Fruit fly (Drosophila melanogaster) whole organism, embryonic: ENCODE data around the gene CG5641.

Source experiments
- Abd-B ChIP-seq: fragments of 200-800 bp; sonication (Bioruptor generic); optimal IDR thresholded peaks from 2 replicates; lab custom pipeline; 2018; ENCODE audit warnings: missing biosample characterization, mild to moderate bottlenecking, missing genetic modification characterization, moderate library complexity
- Asciz ChIP-seq: fragments of 200-800 bp; sonication (Bioruptor generic); optimal IDR thresholded peaks from 2 replicates; lab custom pipeline; 2017; ENCODE audit warnings: missing biosample characterization, mild to moderate bottlenecking, missing genetic modification characterization, missing genetic modification reagents
- Atf6 ChIP-seq: fragments of 200-800 bp; sonication (Bioruptor generic); IDR thresholded peaks from 2 replicates; pipeline ENCODE4 v1.3.6; 2022; ENCODE audit warnings: missing biosample characterization, missing genetic modification characterization
- CG1024 ChIP-seq: fragments of 200-800 bp; sonication (Bioruptor generic); IDR thresholded peaks from 2 replicates; pipeline ENCODE4 v1.3.6; 2022; ENCODE audit warnings: missing biosample characterization, missing genetic modification characterization
- CG11247 ChIP-seq: fragments of 200-800 bp; sonication (Bioruptor generic); IDR thresholded peaks from 2 replicates; pipeline ENCODE4 v1.3.6; 2022; ENCODE audit warnings: missing biosample characterization, missing genetic modification characterization
- CG11723 ChIP-seq: fragments of 200-800 bp; sonication (Bioruptor generic); optimal IDR thresholded peaks from 2 replicates; lab custom pipeline; 2017; ENCODE audit warnings: missing biosample characterization, mild to moderate bottlenecking, missing genetic modification characterization
- CG12155 ChIP-seq: fragments of 200-800 bp; sonication (Bioruptor generic); optimal IDR thresholded peaks from 3 replicates; lab custom pipeline; 2016; ENCODE audit warnings: missing biosample characterization, missing genetic modification characterization
- CG12219 ChIP-seq: fragments of 200-800 bp; sonication (Bioruptor generic); optimal IDR thresholded peaks from 3 replicates; lab custom pipeline; 2018; ENCODE audit warnings: missing biosample characterization, mild to moderate bottlenecking, missing genetic modification characterization
- CG14014 ChIP-seq: fragments of 200-800 bp; sonication (Bioruptor generic); IDR thresholded peaks from 2 replicates; pipeline ENCODE4 v1.3.6; 2022; ENCODE audit warnings: missing biosample characterization, missing genetic modification characterization
- CG16813 ChIP-seq: fragments of 200-800 bp; sonication (Bioruptor generic); IDR thresholded peaks from 3 replicates; pipeline ENCODE4 v1.3.6; 2022; ENCODE audit warnings: missing biosample characterization, missing genetic modification characterization; ENCODE audit not compliant: partially characterized antibody
- CG18262 ChIP-seq: fragments of 200-800 bp; optimal IDR thresholded peaks from 3 replicates; lab custom pipeline; 2019; ENCODE audit warnings: missing biosample characterization, mild to moderate bottlenecking, missing genetic modification characterization, moderate library complexity
- CG2116 ChIP-seq: fragments of 200-800 bp; sonication (Bioruptor generic); optimal IDR thresholded peaks from 3 replicates; lab custom pipeline; 2018; ENCODE audit warnings: missing biosample characterization, mild to moderate bottlenecking, missing genetic modification characterization
- CG31441 ChIP-seq: fragments of 200-800 bp; sonication (Bioruptor generic); IDR thresholded peaks from 2 replicates; pipeline ENCODE4 v1.3.6; 2022; ENCODE audit warnings: missing biosample characterization, missing genetic modification characterization
- CG3847 ChIP-seq: fragments of 200-800 bp; sonication (Bioruptor generic); IDR thresholded peaks from 2 replicates; pipeline ENCODE4 v1.3.6; 2022; ENCODE audit warnings: missing biosample characterization, missing genetic modification characterization
- CG4424 ChIP-seq: fragments of 200-800 bp; sonication (Bioruptor generic); optimal IDR thresholded peaks from 3 replicates; lab custom pipeline; 2016; ENCODE audit warnings: missing biosample characterization, missing genetic modification characterization
- CG4854 ChIP-seq: fragments of 200-800 bp; sonication (Bioruptor generic); optimal IDR thresholded peaks from 2 replicates; lab custom pipeline; 2016; ENCODE audit warnings: missing biosample characterization, missing genetic modification characterization, inconsistent platforms
- CG5953 ChIP-seq: fragments of 200-800 bp; sonication (Bioruptor generic); IDR thresholded peaks from 2 replicates; pipeline ENCODE4 v1.3.6; 2022; ENCODE audit warnings: missing biosample characterization, missing genetic modification characterization
- CG6683 ChIP-seq: fragments of 200-800 bp; sonication (Bioruptor generic); optimal IDR thresholded peaks from 2 replicates; lab custom pipeline; 2017; ENCODE audit warnings: missing biosample characterization, mild to moderate bottlenecking, missing genetic modification characterization, missing genetic modification reagents
- CG6765 ChIP-seq: fragments of 200-800 bp; sonication (Bioruptor generic); optimal IDR thresholded peaks from 3 replicates; lab custom pipeline; 2017; ENCODE audit warnings: missing biosample characterization, mild to moderate bottlenecking, missing genetic modification characterization
- CG7963 ChIP-seq: fragments of 200-800 bp; sonication (Bioruptor generic); IDR thresholded peaks from 3 replicates; pipeline ENCODE4 v1.3.6; 2022; ENCODE audit warnings: missing biosample characterization, missing genetic modification characterization; ENCODE audit not compliant: partially characterized antibody
- Chrac-16 ChIP-seq: fragments of 200-800 bp; sonication (Bioruptor generic); optimal IDR thresholded peaks from 3 replicates; lab custom pipeline; 2016; ENCODE audit warnings: missing biosample characterization, missing genetic modification characterization
- Hmx ChIP-seq: fragments of 200-800 bp; sonication (Bioruptor generic); optimal IDR thresholded peaks from 2 replicates; lab custom pipeline; 2016; ENCODE audit warnings: missing biosample characterization, missing genetic modification characterization
- Hr39 ChIP-seq: fragments of >200 bp; optimal IDR thresholded peaks from 2 replicates; lab custom pipeline; 2017
- Kr ChIP-seq: fragments of 200-800 bp; sonication (Bioruptor generic); optimal IDR thresholded peaks from 2 replicates; lab custom pipeline; 2017; ENCODE audit warnings: missing biosample characterization, mild to moderate bottlenecking, missing genetic modification characterization
- Lim3 ChIP-seq: fragments of 200-800 bp; sonication (Bioruptor generic); IDR thresholded peaks from 2 replicates; pipeline ENCODE4 v1.3.6; 2022; ENCODE audit warnings: missing biosample characterization, missing genetic modification characterization
- Lpt ChIP-seq: fragments of >200 bp; optimal IDR thresholded peaks from 2 replicates; lab custom pipeline; 2018; ENCODE audit warnings: missing biosample characterization, missing genetic modification characterization
- Mad ChIP-seq: fragments of 200-800 bp; sonication (Bioruptor generic); optimal IDR thresholded peaks from 2 replicates; lab custom pipeline; 2016; ENCODE audit warnings: missing biosample characterization, missing genetic modification characterization
- Meics ChIP-seq: fragments of 200-800 bp; sonication (Bioruptor generic); optimal IDR thresholded peaks from 2 replicates; lab custom pipeline; 2017; ENCODE audit warnings: missing biosample characterization, mild to moderate bottlenecking, missing genetic modification characterization
- Rx ChIP-seq: fragments of 200-800 bp; sonication (Bioruptor generic); IDR thresholded peaks from 2 replicates; pipeline ENCODE4 v1.3.6; 2022; ENCODE audit warnings: missing biosample characterization, missing genetic modification characterization
- Taf1 ChIP-seq: fragments of 200-800 bp; sonication (Bioruptor generic); IDR thresholded peaks from 2 replicates; pipeline ENCODE4 v1.3.6; 2022; ENCODE audit warnings: missing biosample characterization, missing genetic modification characterization
- abd-A ChIP-seq: fragments of 200-800 bp; sonication (Bioruptor generic); optimal IDR thresholded peaks from 3 replicates; lab custom pipeline; 2019; ENCODE audit warnings: missing biosample characterization, mild to moderate bottlenecking, missing genetic modification characterization, moderate library complexity
- bbx ChIP-seq: fragments of 200-800 bp; sonication (Bioruptor generic); IDR thresholded peaks from 2 replicates; pipeline ENCODE4 v1.3.6; 2022; ENCODE audit warnings: missing biosample characterization, missing genetic modification characterization; ENCODE audit not compliant: partially characterized antibody
- bigmax ChIP-seq: fragments of 200-800 bp; sonication (Bioruptor generic); optimal IDR thresholded peaks from 2 replicates; lab custom pipeline; 2018; ENCODE audit warnings: missing biosample characterization, mild to moderate bottlenecking, missing genetic modification characterization
- btn ChIP-seq: fragments of 200-800 bp; sonication (Bioruptor generic); optimal IDR thresholded peaks from 2 replicates; lab custom pipeline; 2016; ENCODE audit warnings: missing biosample characterization, missing genetic modification characterization
- crc ChIP-seq: fragments of 200-800 bp; sonication (Bioruptor generic); optimal IDR thresholded peaks from 2 replicates; lab custom pipeline; 2016; ENCODE audit warnings: missing biosample characterization, missing genetic modification characterization
- crol ChIP-seq: fragments of 200-800 bp; sonication (Bioruptor generic); IDR thresholded peaks from 2 replicates; pipeline ENCODE4 v1.3.6; 2022; ENCODE audit warnings: missing biosample characterization, missing genetic modification characterization
- dati ChIP-seq: fragments of 200-800 bp; sonication (Bioruptor generic); IDR thresholded peaks from 2 replicates; pipeline ENCODE4 v1.3.6; 2022; ENCODE audit warnings: missing biosample characterization, missing genetic modification characterization
- dimm ChIP-seq: fragments of 200-800 bp; sonication (Bioruptor generic); IDR thresholded peaks from 2 replicates; pipeline ENCODE4 v1.3.6; 2022; ENCODE audit warnings: missing biosample characterization, missing genetic modification characterization
- en ChIP-seq: fragments of 200-800 bp; sonication (Bioruptor generic); optimal IDR thresholded peaks from 2 replicates; lab custom pipeline; 2016; ENCODE audit warnings: missing biosample characterization, missing genetic modification characterization
- eyg ChIP-seq: fragments of 200-800 bp; sonication (Bioruptor generic); optimal IDR thresholded peaks from 3 replicates; lab custom pipeline; 2016; ENCODE audit warnings: missing biosample characterization, missing genetic modification characterization
- fd3F ChIP-seq: fragments of 200-800 bp; sonication (Bioruptor generic); optimal IDR thresholded peaks from 2 replicates; lab custom pipeline; 2018; ENCODE audit warnings: missing biosample characterization, mild to moderate bottlenecking, missing genetic modification characterization, moderate library complexity
- ftz-f1 ChIP-seq: fragments of 200-800 bp; sonication (Bioruptor generic); optimal IDR thresholded peaks from 2 replicates; lab custom pipeline; 2016; ENCODE audit warnings: missing biosample characterization, missing genetic modification characterization
- gcm2 ChIP-seq: fragments of 200-800 bp; sonication (Bioruptor generic); optimal IDR thresholded peaks from 2 replicates; lab custom pipeline; 2016; ENCODE audit warnings: missing biosample characterization, missing genetic modification characterization
- grn ChIP-seq: fragments of 200-800 bp; sonication (Bioruptor generic); optimal IDR thresholded peaks from 3 replicates; lab custom pipeline; 2017; ENCODE audit warnings: missing biosample characterization, missing genetic modification characterization
- sna ChIP-seq: fragments of 200-800 bp; sonication (Bioruptor generic); IDR thresholded peaks from 2 replicates; pipeline ENCODE4 v1.3.6; 2022; ENCODE audit warnings: missing biosample characterization, missing genetic modification characterization; ENCODE audit not compliant: partially characterized antibody
- sob ChIP-seq: fragments of 200-800 bp; sonication (Bioruptor generic); IDR thresholded peaks from 2 replicates; pipeline ENCODE4 v1.3.6; 2022; ENCODE audit warnings: missing biosample characterization, missing genetic modification characterization
- stc ChIP-seq: fragments of 200-800 bp; sonication (Bioruptor generic); IDR thresholded peaks from 2 replicates; pipeline ENCODE4 v1.3.6; 2022; ENCODE audit warnings: missing biosample characterization, missing genetic modification characterization
- tll ChIP-seq, 2 experiments: fragments of 200-800 bp in 1 of 2; fragments of >200 bp in 1 of 2; sonication (Bioruptor generic) in 1 of 2; optimal IDR thresholded peaks; 2 replicates each; lab custom pipeline; 2017 to 2019; ENCODE audit warnings: missing biosample characterization in 2 of 2, missing genetic modification characterization in 2 of 2, mild to moderate bottlenecking in 1 of 2, moderate library complexity in 1 of 2
- ttk ChIP-seq: fragments of 200-800 bp; sonication (Bioruptor generic); IDR thresholded peaks from 2 replicates; pipeline ENCODE4 v2.1.2; 2022; ENCODE audit warnings: missing biosample characterization, missing genetic modification characterization
- usp ChIP-seq: fragments of >200 bp; optimal IDR thresholded peaks from 2 replicates; lab custom pipeline; 2017; ENCODE audit warnings: missing biosample characterization, missing genetic modification characterization
- vfl ChIP-seq: fragments of 200-800 bp; sonication (Bioruptor generic); optimal IDR thresholded peaks from 2 replicates; lab custom pipeline; 2016; ENCODE audit warnings: missing biosample characterization, missing genetic modification characterization
- zen2 ChIP-seq: fragments of 200-800 bp; sonication (Bioruptor generic); IDR thresholded peaks from 3 replicates; pipeline ENCODE4 v1.3.6; 2022; ENCODE audit warnings: missing biosample characterization, missing genetic modification characterization; ENCODE audit not compliant: partially characterized antibody

Gene CG5641

dm6 chr3R:12402935-12403334 lies 26.1 kb downstream of the CG5641 start (continued):
- TF ChIP-seq bigmax (GFP tag; lab: Kevin White, UChicago) (peak; percentile 74), CG14014 (GFP tag; lab: Robert Waterston, UW) (peak; percentile 97), abd-A (no peak), Lpt (GFP tag; lab: Kevin White, UChicago) (no peak), zen2 (0 out of 3 replicates have a peak, but pooled peaks have one; percentile 17), crol (GFP tag; lab: Robert Waterston, UW) (peak; percentile 47; the same call in 1 of the 2 replicates), ftz-f1 (GFP tag; lab: Kevin White, UChicago) (peak; percentile 45), CG31441 (GFP tag; lab: Robert Waterston, UW) (peak; percentile 99), Hr39 (lab: Kevin White, UChicago) (no peak), vfl (GFP tag; lab: Kevin White, UChicago) (peak; percentile 93), Taf1 (peak; percentile 92), CG6765 (peak; percentile 99), bbx (GFP tag; lab: Robert Waterston, UW) (no peak), Hmx (GFP tag; lab: Kevin White, UChicago) (peak; percentile 87), sna (GFP tag; lab: Robert Waterston, UW) (no peak), ttk (GFP tag; lab: Robert Waterston, UW) (peak; percentile 93), CG1024 (GFP tag; lab: Robert Waterston, UW) (peak; percentile 97), CG4854 (peak; percentile 99), CG2116 (GFP tag; lab: Kevin White, UChicago) (peak; percentile 91), Meics (GFP tag; lab: Kevin White, UChicago) (peak; percentile 99), CG7963 (GFP tag; lab: Robert Waterston, UW) (no peak), crc (GFP tag; lab: Kevin White, UChicago) (peak; percentile 91), gcm2 (GFP tag; lab: Kevin White, UChicago) (peak; percentile 92), Kr (GFP tag; lab: Kevin White, UChicago) (peak; percentile 36), Lim3 (peak; percentile 88), Mad (GFP tag; lab: Kevin White, UChicago) (peak; percentile 94), Abd-B (peak; percentile 94), dimm (GFP tag; lab: Robert Waterston, UW) (peak; percentile 86), CG12219 (peak; percentile 98), stc (GFP tag; lab: Robert Waterston, UW) (peak; percentile 97), Asciz (peak; percentile 98), CG3847 (GFP tag; lab: Robert Waterston, UW) (peak; percentile 94), CG18262 (tag; lab: Kevin White, UChicago) (peak; percentile 99), CG6683 (GFP tag; lab: Kevin White, UChicago) (peak; percentile 98), btn (GFP tag; lab: Kevin White, UChicago) (peak; percentile 98), Rx (peak; percentile 94), CG12155 (GFP tag; lab: Kevin White, UChicago) (peak; percentile 96), dati (GFP tag; lab: Robert Waterston, UW) (peak; percentile 90), eyg (GFP tag; lab: Kevin White, UChicago) (peak; percentile 91), usp (GFP tag; lab: Kevin White, UChicago) (no peak), CG11247 (GFP tag; lab: Robert Waterston, UW) (peak; percentile 90), fd3F (GFP tag; lab: Kevin White, UChicago) (peak; percentile 95), Chrac-16 (GFP tag; lab: Kevin White, UChicago) (peak; percentile 94), CG16813 (GFP tag; lab: Robert Waterston, UW) (0 out of 3 replicates have a peak, but pooled peaks have one; percentile 32), CG11723 (GFP tag; lab: Kevin White, UChicago) (peak; percentile 94), CG4424 (GFP tag; lab: Kevin White, UChicago) (peak; percentile 99), en (GFP tag; lab: Kevin White, UChicago) (peak; percentile 94), tll (GFP tag; optimal IDR thresholded peaks at IDR 0.05; lab: Kevin White, UChicago) (peak in 1 of 2 experiments; percentile 76), Atf6 (GFP tag; lab: Robert Waterston, UW) (peak; percentile 96), sob (GFP tag; lab: Robert Waterston, UW) (peak; percentile 97), CG5953 (GFP tag; lab: Robert Waterston, UW) (peak; percentile 94), grn (GFP tag; lab: Kevin White, UChicago) (peak; percentile 98)
